Worm (Caenorhabditis elegans) whole organism, midembryonic: ENCODE measurements around the gene D1014.2.

Source experiments
- T22C8.4 ChIP-seq: fragments of 200-800 bp; sonication (Bioruptor generic); IDR thresholded peaks from 2 replicates; pipeline ENCODE4 v1.3.6; 2022; ENCODE audit warnings: missing genetic modification characterization, missing compliant biosample characterization
- cog-1 ChIP-seq: sonication (generic microtip); optimal IDR thresholded peaks from 2 replicates; lab custom pipeline; 2016; ENCODE audit warnings: missing genetic modification characterization, missing compliant biosample characterization
- flt-1 ChIP-seq: fragments of 200-800 bp; sonication (Bioruptor generic); IDR thresholded peaks from 2 replicates; pipeline ENCODE4 v1.3.6; 2022; ENCODE audit warnings: missing genetic modification characterization, missing compliant biosample characterization
- klf-2 ChIP-seq: fragments of 200-800 bp; sonication (Bioruptor generic); conservative IDR thresholded peaks from 2 replicates; pipeline ENCODE4 v1.3.6; 2022; ENCODE audit warnings: missing genetic modification reagents, missing genetic modification characterization, missing compliant biosample characterization
- med-1 ChIP-seq: sonication (generic microtip); optimal IDR thresholded peaks from 2 replicates; lab custom pipeline; 2017; ENCODE audit warnings: missing genetic modification characterization, mild to moderate bottlenecking, missing compliant biosample characterization, antibody characterized with exemption, missing genetic modification reagents; ENCODE audit not compliant: insufficient read depth
- ref-1 ChIP-seq: fragments of 200-800 bp; sonication (Bioruptor generic); conservative IDR thresholded peaks from 2 replicates; pipeline ENCODE4 v1.3.6; 2022; ENCODE audit warnings: missing genetic modification reagents, missing genetic modification characterization, missing compliant biosample characterization
- tab-1 ChIP-seq: fragments of 200-800 bp; sonication (Bioruptor generic); IDR thresholded peaks from 2 replicates; pipeline ENCODE4 v1.3.6; 2022; ENCODE audit warnings: missing genetic modification characterization, missing compliant biosample characterization
- ztf-23 ChIP-seq: fragments of 200-800 bp; sonication (Bioruptor generic); IDR thresholded peaks from 2 replicates; pipeline ENCODE4 v1.3.6; 2022; ENCODE audit warnings: missing genetic modification reagents, missing genetic modification characterization, missing compliant biosample characterization
- ztf-29 ChIP-seq: fragments of 200-800 bp; sonication (Bioruptor generic); IDR thresholded peaks from 2 replicates; pipeline ENCODE4 v1.3.6; 2022; ENCODE audit warnings: missing genetic modification reagents, missing genetic modification characterization, missing compliant biosample characterization

Gene D1014.2

ce11 chrV:8145329-8145728, 1.6 kb downstream of the D1014.2 start, which contains the start of gene D1014.13:
D1014.13 (plus strand) TSS chrV:8145629.
- TF ChIP-seq ztf-29 (GFP tag; lab: Robert Waterston, UW), result no peak
- no peak for TF ChIP-seq cog-1 (tag; lab: Kevin White, UChicago)
- TF ChIP-seq ztf-23 (GFP tag; lab: Robert Waterston, UW), result no peak
- TF ChIP-seq T22C8.4 (GFP tag; lab: Robert Waterston, UW), result no peak
- TF ChIP-seq flt-1 (GFP tag; lab: Robert Waterston, UW), result no peak
- TF ChIP-seq klf-2, result no peak
- no peak for TF ChIP-seq ref-1 (GFP tag; lab: Robert Waterston, UW)
- TF ChIP-seq med-1 (GFP tag; lab: Kevin White, UChicago), result no peak

- no peak for TF ChIP-seq flt-1 (GFP tag; lab: Robert Waterston, UW)
- TF ChIP-seq tab-1 (GFP tag; lab: Robert Waterston, UW), result no peak
- TF ChIP-seq ref-1 (GFP tag; lab: Robert Waterston, UW), result no peak
- no peak for TF ChIP-seq T22C8.4 (GFP tag; lab: Robert Waterston, UW)
- no peak for TF ChIP-seq klf-2
- TF ChIP-seq ztf-23 (GFP tag; lab: Robert Waterston, UW), result no peak
- no peak for TF ChIP-seq cog-1 (tag; lab: Kevin White, UChicago)
- TF ChIP-seq ztf-29 (GFP tag; lab: Robert Waterston, UW), result no peak
- TF ChIP-seq med-1 (GFP tag; lab: Kevin White, UChicago), result no peak
Observed at ce11 chrV:8155743-8156142, 12.0 kb downstream of the D1014.2 start.

ce11 chrV:8157446-8157845, 13.7 kb downstream of the D1014.2 start, which contains the start of gene sul-2:
sul-2 (plus strand) TSS chrV:8157746.
- TF ChIP-seq cog-1 (tag; lab: Kevin White, UChicago), result no peak
- no peak for TF ChIP-seq tab-1 (GFP tag; lab: Robert Waterston, UW)

- TF ChIP-seq cog-1 (tag; lab: Kevin White, UChicago), result no peak
- no peak for TF ChIP-seq tab-1 (GFP tag; lab: Robert Waterston, UW)
- no peak for TF ChIP-seq ref-1 (GFP tag; lab: Robert Waterston, UW)
- TF ChIP-seq flt-1 (GFP tag; lab: Robert Waterston, UW), result no peak
- no peak for TF ChIP-seq T22C8.4 (GFP tag; lab: Robert Waterston, UW)
- TF ChIP-seq klf-2, result no peak
- no peak for TF ChIP-seq ztf-23 (GFP tag; lab: Robert Waterston, UW)
- TF ChIP-seq ztf-29 (GFP tag; lab: Robert Waterston, UW), result no peak
Observed at ce11 chrV:8159629-8160028, 15.9 kb downstream of the D1014.2 start, which contains the start of gene F20D6.6. F20D6.6 (plus strand) TSS chrV:8159929.

- no peak for TF ChIP-seq tab-1 (GFP tag; lab: Robert Waterston, UW)
- no peak for TF ChIP-seq ztf-29 (GFP tag; lab: Robert Waterston, UW)
- no peak for TF ChIP-seq klf-2
- no peak for TF ChIP-seq med-1 (GFP tag; lab: Kevin White, UChicago)
- no peak for TF ChIP-seq T22C8.4 (GFP tag; lab: Robert Waterston, UW)
- TF ChIP-seq cog-1 (tag; lab: Kevin White, UChicago), result no peak
- TF ChIP-seq flt-1 (GFP tag; lab: Robert Waterston, UW), result no peak
- no peak for TF ChIP-seq ref-1 (GFP tag; lab: Robert Waterston, UW)
- no peak for TF ChIP-seq ztf-23 (GFP tag; lab: Robert Waterston, UW)
Observed at ce11 chrV:8161699-8162098, 18.0 kb downstream of the D1014.2 start, which contains the start of gene F20D6.5. F20D6.5 (plus strand) TSS chrV:8161957.

- TF ChIP-seq ref-1 (GFP tag; lab: Robert Waterston, UW) (no peak), T22C8.4 (GFP tag; lab: Robert Waterston, UW) (no peak), ztf-29 (GFP tag; lab: Robert Waterston, UW) (no peak)
Observed at ce11 chrV:8163199-8163598, 19.5 kb downstream of the D1014.2 start.

ce11 chrV:8168219-8168962, 24.7 kb downstream of the D1014.2 start, which contains the start of gene F20D6.8:
F20D6.8 (minus strand) TSS chrV:8168269.
- no peak for TF ChIP-seq klf-2
- no peak for TF ChIP-seq cog-1 (tag; lab: Kevin White, UChicago)
- no peak for TF ChIP-seq med-1 (GFP tag; lab: Kevin White, UChicago)
- TF ChIP-seq ref-1 (GFP tag; lab: Robert Waterston, UW), result no peak
- TF ChIP-seq T22C8.4 (GFP tag; lab: Robert Waterston, UW), result no peak
- TF ChIP-seq ztf-23 (GFP tag; lab: Robert Waterston, UW), result no peak
- TF ChIP-seq flt-1 (GFP tag; lab: Robert Waterston, UW), result no peak
- no peak for TF ChIP-seq tab-1 (GFP tag; lab: Robert Waterston, UW)
- no peak for TF ChIP-seq ztf-29 (GFP tag; lab: Robert Waterston, UW)

ce11 chrV:8169150-8169549, 25.4 kb downstream of the D1014.2 start:
- no peak for TF ChIP-seq flt-1 (GFP tag; lab: Robert Waterston, UW)

ce11 chrV:8170300-8170699, 26.6 kb downstream of the D1014.2 start:
- TF ChIP-seq ztf-23 (GFP tag; lab: Robert Waterston, UW) (no peak), tab-1 (GFP tag; lab: Robert Waterston, UW) (no peak), ref-1 (GFP tag; lab: Robert Waterston, UW) (no peak), ztf-29 (GFP tag; lab: Robert Waterston, UW) (no peak), T22C8.4 (GFP tag; lab: Robert Waterston, UW) (no peak), flt-1 (GFP tag; lab: Robert Waterston, UW) (no peak), cog-1 (tag; lab: Kevin White, UChicago) (no peak), klf-2 (no peak)

ce11 chrV:8171688-8172087, 28.0 kb downstream of the D1014.2 start:
- TF ChIP-seq T22C8.4 (GFP tag; lab: Robert Waterston, UW) (no peak), ref-1 (GFP tag; lab: Robert Waterston, UW) (no peak), tab-1 (GFP tag; lab: Robert Waterston, UW) (no peak), klf-2 (no peak), ztf-29 (GFP tag; lab: Robert Waterston, UW) (no peak), med-1 (GFP tag; lab: Kevin White, UChicago) (no peak), ztf-23 (GFP tag; lab: Robert Waterston, UW) (no peak), flt-1 (GFP tag; lab: Robert Waterston, UW) (no peak), cog-1 (tag; lab: Kevin White, UChicago) (no peak)
